Worm (Caenorhabditis elegans) whole organism, mixed stage, embryonic: ENCODE measurements around the gene H02F09.3.

Source experiments
- blmp-1 ChIP-seq: fragments of 150-350 bp; optimal IDR thresholded peaks from 2 replicates; lab custom pipeline; 2014; ENCODE audit warnings: missing biosample characterization, missing genetic modification characterization
- ceh-39 ChIP-seq: fragments of 150-350 bp; optimal IDR thresholded peaks from 2 replicates; lab custom pipeline; 2014; ENCODE audit warnings: missing biosample characterization, missing genetic modification characterization
- ceh-43 ChIP-seq: fragments of 200-800 bp; sonication (Bioruptor generic); optimal IDR thresholded peaks from 2 replicates; lab custom pipeline; 2018; ENCODE audit warnings: mild to moderate bottlenecking, missing genetic modification characterization, moderate library complexity, missing compliant biosample characterization
- elt-3 ChIP-seq: fragments of 150-350 bp; optimal IDR thresholded peaks from 2 replicates; lab custom pipeline; 2014; ENCODE audit warnings: missing biosample characterization, missing genetic modification characterization
- lin-13 ChIP-seq: fragments of 150-350 bp; optimal IDR thresholded peaks from 2 replicates; lab custom pipeline; 2014; ENCODE audit warnings: missing biosample characterization, missing genetic modification characterization
- mep-1 ChIP-seq: fragments of 150-350 bp; optimal IDR thresholded peaks from 2 replicates; lab custom pipeline; 2017; ENCODE audit warnings: missing biosample characterization, missing genetic modification reagents, missing genetic modification characterization, inconsistent platforms
- mls-2 ChIP-seq: sonication (generic microtip); optimal IDR thresholded peaks from 2 replicates; lab custom pipeline; 2016; ENCODE audit warnings: mild to moderate bottlenecking, missing genetic modification characterization, moderate library complexity, missing compliant biosample characterization
- nhr-237 ChIP-seq: fragments of 150-350 bp; optimal IDR thresholded peaks from 2 replicates; lab custom pipeline; 2014; ENCODE audit warnings: missing biosample characterization, missing genetic modification characterization
- nhr-76 ChIP-seq: sonication (generic microtip); optimal IDR thresholded peaks from 2 replicates; lab custom pipeline; 2017; ENCODE audit warnings: missing biosample characterization, missing genetic modification characterization
- snpc-4 ChIP-seq: fragments of 150-350 bp; optimal IDR thresholded peaks from 2 replicates; lab custom pipeline; 2014; ENCODE audit warnings: missing biosample characterization, missing genetic modification characterization
- unc-39 ChIP-seq: fragments of 150-350 bp; optimal IDR thresholded peaks from 2 replicates; lab custom pipeline; 2014; ENCODE audit warnings: missing biosample characterization, missing genetic modification characterization
- unc-62 ChIP-seq: fragments of 150-350 bp; optimal IDR thresholded peaks from 2 replicates; lab custom pipeline; 2014; ENCODE audit warnings: missing biosample characterization, missing genetic modification reagents, missing genetic modification characterization
- zip-8 ChIP-seq: fragments of 150-350 bp; optimal IDR thresholded peaks from 2 replicates; lab custom pipeline; 2014; ENCODE audit warnings: missing biosample characterization, missing genetic modification characterization
- ztf-11 ChIP-seq: fragments of 150-350 bp; optimal IDR thresholded peaks from 2 replicates; lab custom pipeline; 2014; ENCODE audit warnings: missing biosample characterization, missing genetic modification characterization

- no peak for TF ChIP-seq nhr-237
- TF ChIP-seq blmp-1 (tag; lab: Kevin White, UChicago) = no peak
- TF ChIP-seq unc-62 (GFP tag; lab: Kevin White, UChicago) = no peak
- TF ChIP-seq unc-39 (tag; lab: Kevin White, UChicago) = no peak
- no peak for TF ChIP-seq zip-8 (tag; lab: Kevin White, UChicago)
- no peak for TF ChIP-seq nhr-76 (tag; lab: Kevin White, UChicago)
- no peak for TF ChIP-seq ztf-11 (tag; lab: Kevin White, UChicago)
- TF ChIP-seq elt-3 = no peak
- no peak for TF ChIP-seq ceh-43 (GFP tag; lab: Kevin White, UChicago)
- TF ChIP-seq lin-13 = no peak
- no peak for TF ChIP-seq mls-2 (tag; lab: Kevin White, UChicago)
- TF ChIP-seq mep-1 (tag; lab: Kevin White, UChicago) = no peak
- TF ChIP-seq snpc-4 = no peak
- TF ChIP-seq ceh-39 (tag; lab: Kevin White, UChicago) = no peak
Measured at ce11 chrX:1525511-1526172, 42.8 kb upstream of the H02F09.3 start.
